Fruit fly (Drosophila melanogaster) whole organism, wandering third instar larva: Measurements from ENCODE around the gene Phae1.

Experiments
- CrebA ChIP-seq: fragments of 200-800 bp; sonication (Bioruptor generic); optimal IDR thresholded peaks from 2 replicates; lab custom pipeline; 2016; ENCODE audit warnings: missing biosample characterization, mild to moderate bottlenecking, missing genetic modification characterization, borderline replicate concordance
- GATAd ChIP-seq: sonication (Bioruptor generic); optimal IDR thresholded peaks from 2 replicates; lab custom pipeline; 2016; ENCODE audit warnings: missing biosample characterization, missing genetic modification characterization
- HLH106 ChIP-seq: fragments of 200-800 bp; optimal IDR thresholded peaks from 3 replicates; lab custom pipeline; 2019; ENCODE audit warnings: missing biosample characterization, mild to moderate bottlenecking, missing genetic modification characterization, moderate library complexity
- Hnf4 ChIP-seq: fragments of 200-800 bp; sonication (Bioruptor generic); optimal IDR thresholded peaks from 2 replicates; lab custom pipeline; 2016; ENCODE audit warnings: missing biosample characterization, mild to moderate bottlenecking, missing genetic modification characterization
- Mio ChIP-seq: sonication (Bioruptor generic); optimal IDR thresholded peaks from 2 replicates; lab custom pipeline; 2016; ENCODE audit warnings: missing biosample characterization, missing genetic modification characterization
- Myc ChIP-seq: fragments of >200 bp; optimal IDR thresholded peaks from 2 replicates; lab custom pipeline; 2017
- br ChIP-seq: fragments of 200-800 bp; sonication (Bioruptor generic); optimal IDR thresholded peaks from 2 replicates; lab custom pipeline; 2016; ENCODE audit warnings: missing biosample characterization, missing genetic modification characterization
- lola ChIP-seq: fragments of >200 bp; optimal IDR thresholded peaks from 2 replicates; lab custom pipeline; 2017; ENCODE audit warnings: missing biosample characterization, missing genetic modification characterization
- psq ChIP-seq: fragments of 200-800 bp; sonication (Bioruptor generic); optimal IDR thresholded peaks from 3 replicates; lab custom pipeline; 2017; ENCODE audit warnings: missing biosample characterization, mild to moderate bottlenecking, missing genetic modification characterization, moderate library complexity
- woc ChIP-seq: sonication (Bioruptor generic); optimal IDR thresholded peaks from 2 replicates; lab custom pipeline; 2016; ENCODE audit warnings: missing biosample characterization, mild to moderate bottlenecking, missing genetic modification characterization

dm6 chr2L:12096396-12096813 lies 12.8 kb upstream of the Phae1 start, which contains the start of the genes CG6712 and Mt2:
- TF ChIP-seq woc (GFP tag; lab: Kevin White, UChicago) = no peak
- TF ChIP-seq CrebA = no peak
- TF ChIP-seq Mio (GFP tag; lab: Kevin White, UChicago) = no peak
- no peak for TF ChIP-seq HLH106 (tag; lab: Kevin White, UChicago)
- TF ChIP-seq br = no peak
- TF ChIP-seq Myc (lab: Kevin White, UChicago) = peak; percentile 60
- no peak for TF ChIP-seq Hnf4 (GFP tag; lab: Kevin White, UChicago)
- no peak for TF ChIP-seq lola (GFP tag; lab: Kevin White, UChicago)
- no peak for TF ChIP-seq GATAd (GFP tag; lab: Kevin White, UChicago)
- no peak for TF ChIP-seq psq
